Worm (Caenorhabditis elegans): ENCODE results near the gene Y71H2AL.2.

The Y71H2AL.2 gene

ce11 chrIII:2686064-2686463, at the start of gene Y71H2AL.2, which contains the start of the genes Y71H2AL.4 and pbo-1:
Y71H2AL.2 (plus strand) TSS chrIII:2686364.
Y71H2AL.4 (plus strand) TSS chrIII:2686408.
pbo-1 (minus strand) TSS chrIII:2686463.
- TF ChIP-seq C34B4.2 (tag; optimal IDR thresholded peaks at IDR 0.05) (no peak), fos-1 (tag; optimal IDR thresholded peaks at IDR 0.05) (no peak), efl-1 (optimal IDR thresholded peaks at IDR 0.05) (no peak), efl-1 (GFP tag; optimal IDR thresholded peaks at IDR 0.05 in 1 of 2) (peak in 1 of 2 experiments; percentile 83), dsc-1 (tag; optimal IDR thresholded peaks at IDR 0.05) (no peak), skn-1 (tag; optimal IDR thresholded peaks at IDR 0.05) (no peak)

- TF ChIP-seq nhr-84 (tag; optimal IDR thresholded peaks at IDR 0.05) (no peak), pqm-1 (tag; optimal IDR thresholded peaks at IDR 0.05) (no peak), hlh-4 (tag; optimal IDR thresholded peaks at IDR 0.05) (no peak), ceh-8 (GFP tag; optimal IDR thresholded peaks at IDR 0.05) (no peak)
Observed at ce11 chrIII:2641659-2642058, 44.5 kb upstream of the Y71H2AL.2 start.

- TF ChIP-seq elt-3 (tag; optimal IDR thresholded peaks at IDR 0.05) = peak in 4 of 6 experiments; percentile 40 to 65 (median 44)
- TF ChIP-seq nhr-85 (tag) = peak; percentile 47
- TF ChIP-seq lsy-2 (tag; optimal IDR thresholded peaks at IDR 0.05) = peak in 1 of 2 experiments; percentile 18
- TF ChIP-seq lin-14 (GFP tag; optimal IDR thresholded peaks at IDR 0.05) = peak; percentile 39
- TF ChIP-seq rnt-1 (tag; optimal IDR thresholded peaks at IDR 0.05) = peak; percentile 28
- no peak for TF ChIP-seq pqm-1 (tag; optimal IDR thresholded peaks at IDR 0.05)
- peak; percentile 73 for TF ChIP-seq blmp-1 (tag; optimal IDR thresholded peaks at IDR 0.05)
- no peak for TF ChIP-seq lin-15B (tag; optimal IDR thresholded peaks at IDR 0.05)
- TF ChIP-seq nhr-28 (tag; optimal IDR thresholded peaks at IDR 0.05) = no peak
Observed at ce11 chrIII:2647194-2647925, 38.8 kb upstream of the Y71H2AL.2 start.

- TF ChIP-seq snu-23 (GFP tag; optimal IDR thresholded peaks at IDR 0.05) = peak; percentile 19
- 0 out of 2 replicates have a peak, but pooled peaks have one; percentile 20 for TF ChIP-seq grh-1 (GFP tag; IDR thresholded peaks at IDR 0.05)
- TF ChIP-seq lin-14 (GFP tag; optimal IDR thresholded peaks at IDR 0.05) = peak; percentile 71
- no peak for TF ChIP-seq lin-13 (GFP tag; optimal IDR thresholded peaks at IDR 0.05)
- peak; percentile 89 for TF ChIP-seq nhr-85 (tag)
- TF ChIP-seq nhr-90 (tag; optimal IDR thresholded peaks at IDR 0.05; ENCODE audit: poor library complexity) = peak; percentile 31
- TF ChIP-seq mep-1 (tag; optimal IDR thresholded peaks at IDR 0.05) = peak; percentile 18
- no peak for TF ChIP-seq hlh-4 (tag; optimal IDR thresholded peaks at IDR 0.05)
- TF ChIP-seq pqm-1 (tag; optimal IDR thresholded peaks at IDR 0.05) = no peak
- peak; percentile 7 for TF ChIP-seq nhr-71 (tag; optimal IDR thresholded peaks at IDR 0.05)
- peak; percentile 47 for TF ChIP-seq blmp-1 (tag; optimal IDR thresholded peaks at IDR 0.05)
Observed at ce11 chrIII:2651519-2651918, 34.6 kb upstream of the Y71H2AL.2 start.

ce11 chrIII:2652704-2653566, 33.2 kb upstream of the Y71H2AL.2 start:
- TF ChIP-seq lin-35 (GFP tag; optimal IDR thresholded peaks at IDR 0.05) (no peak), elt-2 (tag; optimal IDR thresholded peaks at IDR 0.05) (peak; percentile 73)

ce11 chrIII:2656168-2656567, 30.0 kb upstream of the Y71H2AL.2 start:
- TF ChIP-seq irx-1 (tag; optimal IDR thresholded peaks at IDR 0.05) (no peak), grh-1 (GFP tag; IDR thresholded peaks at IDR 0.05) (no peak), isw-1 (GFP tag; IDR thresholded peaks at IDR 0.05) (no peak), pqm-1 (tag; optimal IDR thresholded peaks at IDR 0.05) (no peak), elt-3 (tag; optimal IDR thresholded peaks at IDR 0.05) (peak in 4 of 6 experiments; percentile 1 to 61 (median 31)), fos-1 (tag; optimal IDR thresholded peaks at IDR 0.05) (no peak), mdl-1 (tag; optimal IDR thresholded peaks at IDR 0.05) (no peak), Y116A8C.19 (tag; optimal IDR thresholded peaks at IDR 0.05; ENCODE audit: borderline replicate concordance) (no peak), lsy-2 (tag; optimal IDR thresholded peaks at IDR 0.05) (peak in 1 of 2 experiments; percentile 25), dpl-1 (GFP tag; optimal IDR thresholded peaks at IDR 0.05) (no peak), elt-2 (tag; optimal IDR thresholded peaks at IDR 0.05) (no peak), pag-3 (tag; optimal IDR thresholded peaks at IDR 0.05; ENCODE audit: borderline replicate concordance, insufficient read depth) (no peak), ceh-90 (tag; optimal IDR thresholded peaks at IDR 0.05) (no peak), ets-5 (GFP tag; IDR thresholded peaks at IDR 0.05) (no peak), ceh-63 (GFP tag; optimal IDR thresholded peaks at IDR 0.05) (no peak), mab-9 (GFP tag; IDR thresholded peaks at IDR 0.05) (no peak), C34B4.2 (tag; optimal IDR thresholded peaks at IDR 0.05) (no peak), zag-1 (tag; optimal IDR thresholded peaks at IDR 0.05) (no peak), ceh-8 (GFP tag; optimal IDR thresholded peaks at IDR 0.05) (no peak), dsc-1 (tag; optimal IDR thresholded peaks at IDR 0.05) (no peak), ceh-88 (GFP tag; IDR thresholded peaks at IDR 0.05) (no peak)
